Worm (Caenorhabditis elegans) whole organism, L3 larva: Measurements from ENCODE around the gene dct-15.
"Not testable (repeated sequence)": the region's sequence is repeated elsewhere in the genome, so short reads cannot be mapped to it uniquely, and the experiment has no call there.

Experiments
- ZK546.5 ChIP-seq: sonication (generic microtip); optimal IDR thresholded peaks from 2 replicates; lab custom pipeline; 2017; ENCODE audit warnings: missing biosample characterization, missing genetic modification characterization
- ceh-16 ChIP-seq: sonication (generic microtip); optimal IDR thresholded peaks from 2 replicates; lab custom pipeline; 2017; ENCODE audit warnings: missing biosample characterization, missing genetic modification characterization
- ceh-28 ChIP-seq: fragments of 150-350 bp; optimal IDR thresholded peaks from 2 replicates; lab custom pipeline; 2014; ENCODE audit warnings: missing biosample characterization, missing genetic modification reagents, missing genetic modification characterization
- ceh-82 ChIP-seq: fragments of 150-350 bp; optimal IDR thresholded peaks from 2 replicates; lab custom pipeline; 2014; ENCODE audit warnings: missing biosample characterization, missing genetic modification characterization
- ceh-9 ChIP-seq: sonication (generic microtip); optimal IDR thresholded peaks from 2 replicates; lab custom pipeline; 2018; ENCODE audit warnings: missing biosample characterization, missing genetic modification characterization
- daf-12 ChIP-seq: fragments of 150-350 bp; optimal IDR thresholded peaks from 2 replicates; lab custom pipeline; 2014; ENCODE audit warnings: missing biosample characterization, missing genetic modification reagents, missing genetic modification characterization
- egl-27 ChIP-seq: sonication (generic microtip); optimal IDR thresholded peaks from 4 replicates; lab custom pipeline; 2017; ENCODE audit warnings: missing biosample characterization, missing genetic modification reagents, missing genetic modification characterization
- egl-5 ChIP-seq: fragments of 150-350 bp; optimal IDR thresholded peaks from 2 replicates; lab custom pipeline; 2017; ENCODE audit warnings: missing biosample characterization, missing genetic modification reagents, missing genetic modification characterization, inconsistent platforms
- elt-1 ChIP-seq: fragments of 150-350 bp; optimal IDR thresholded peaks from 2 replicates; lab custom pipeline; 2014; ENCODE audit warnings: missing biosample characterization, missing genetic modification characterization
- elt-3 ChIP-seq, 3 experiments: fragments of 150-350 bp in 1 of 3; sonication (generic microtip) in 2 of 3; optimal IDR thresholded peaks; 2 replicates in 2 of 3; 4 replicates in 1 of 3; lab custom pipeline; 2014 to 2017; ENCODE audit warnings: missing biosample characterization in 3 of 3, missing genetic modification characterization in 3 of 3
- eor-1 ChIP-seq, 2 experiments: fragments of 150-350 bp; optimal IDR thresholded peaks; 2 replicates each; lab custom pipeline; 2014 to 2018; ENCODE audit warnings: missing biosample characterization in 2 of 2, missing genetic modification characterization in 2 of 2
- fkh-10 ChIP-seq: sonication (generic microtip); optimal IDR thresholded peaks from 2 replicates; lab custom pipeline; 2017; ENCODE audit warnings: missing biosample characterization, missing genetic modification reagents, missing genetic modification characterization
- fos-1 ChIP-seq: fragments of 150-350 bp; optimal IDR thresholded peaks from 2 replicates; lab custom pipeline; 2014; ENCODE audit warnings: missing biosample characterization, missing genetic modification characterization
- hmg-11 ChIP-seq: sonication (generic microtip); optimal IDR thresholded peaks from 2 replicates; lab custom pipeline; 2016; ENCODE audit warnings: missing genetic modification characterization, missing compliant biosample characterization
- lin-39 ChIP-seq: fragments of 150-350 bp; optimal IDR thresholded peaks from 2 replicates; lab custom pipeline; 2018; ENCODE audit warnings: missing biosample characterization, missing genetic modification reagents, missing genetic modification characterization
- lsy-12 ChIP-seq: sonication (generic microtip); optimal IDR thresholded peaks from 2 replicates; lab custom pipeline; 2016; ENCODE audit warnings: mild to moderate bottlenecking, missing genetic modification characterization, missing compliant biosample characterization
- mml-1 ChIP-seq: fragments of 150-350 bp; sonication (generic microtip); optimal IDR thresholded peaks from 3 replicates; lab custom pipeline; 2014; ENCODE audit warnings: missing biosample characterization, missing genetic modification characterization
- nhr-11 ChIP-seq: fragments of 150-350 bp; optimal IDR thresholded peaks from 2 replicates; lab custom pipeline; 2014; ENCODE audit warnings: missing biosample characterization, missing genetic modification characterization
- nhr-237 ChIP-seq: fragments of 150-350 bp; optimal IDR thresholded peaks from 2 replicates; lab custom pipeline; 2014; ENCODE audit warnings: missing biosample characterization, missing genetic modification characterization
- nhr-25 ChIP-seq: sonication (generic microtip); optimal IDR thresholded peaks from 2 replicates; lab custom pipeline; 2017; ENCODE audit warnings: missing biosample characterization, missing genetic modification characterization
- nhr-28 ChIP-seq: fragments of 150-350 bp; optimal IDR thresholded peaks from 2 replicates; lab custom pipeline; 2014; ENCODE audit warnings: missing biosample characterization, missing genetic modification characterization
- nhr-43 ChIP-seq: sonication (generic microtip); optimal IDR thresholded peaks from 2 replicates; lab custom pipeline; 2016; ENCODE audit warnings: mild to moderate bottlenecking, missing genetic modification characterization, missing compliant biosample characterization; ENCODE audit not compliant: poor library complexity, severe bottlenecking
- nhr-67 ChIP-seq: fragments of 150-350 bp; optimal IDR thresholded peaks from 2 replicates; lab custom pipeline; 2014; ENCODE audit warnings: missing biosample characterization, missing genetic modification characterization
- nhr-76 ChIP-seq: fragments of 150-350 bp; sonication (generic microtip); optimal IDR thresholded peaks from 5 replicates; lab custom pipeline; 2014; ENCODE audit warnings: missing biosample characterization, missing genetic modification characterization
- nhr-77 ChIP-seq: fragments of 150-350 bp; optimal IDR thresholded peaks from 2 replicates; lab custom pipeline; 2014; ENCODE audit warnings: missing biosample characterization, missing genetic modification characterization
- pha-4 ChIP-seq: fragments of 150-350 bp; optimal IDR thresholded peaks from 2 replicates; lab custom pipeline; 2014; ENCODE audit warnings: missing biosample characterization, missing genetic modification reagents, missing genetic modification characterization
- pqm-1 ChIP-seq: fragments of 150-350 bp; optimal IDR thresholded peaks from 2 replicates; lab custom pipeline; 2017; ENCODE audit warnings: missing biosample characterization, missing genetic modification characterization, inconsistent platforms
- sea-2 ChIP-seq: fragments of 150-350 bp; sonication (generic microtip); optimal IDR thresholded peaks from 4 replicates; lab custom pipeline; 2014; ENCODE audit warnings: missing biosample characterization, missing genetic modification reagents, missing genetic modification characterization
- skn-1 ChIP-seq: fragments of 150-350 bp; optimal IDR thresholded peaks from 2 replicates; lab custom pipeline; 2014; ENCODE audit warnings: missing biosample characterization, missing genetic modification characterization
- snpc-4 ChIP-seq: fragments of 150-350 bp; optimal IDR thresholded peaks from 2 replicates; lab custom pipeline; 2014; ENCODE audit warnings: missing biosample characterization, missing genetic modification characterization
- tbx-2 ChIP-seq: sonication (generic microtip); optimal IDR thresholded peaks from 2 replicates; lab custom pipeline; 2016; ENCODE audit warnings: mild to moderate bottlenecking, missing genetic modification characterization, missing compliant biosample characterization
- unc-39 ChIP-seq: sonication (generic microtip); optimal IDR thresholded peaks from 4 replicates; lab custom pipeline; 2017; ENCODE audit warnings: missing biosample characterization, missing genetic modification characterization
- unc-62 ChIP-seq: fragments of 150-350 bp; sonication (generic microtip); optimal IDR thresholded peaks from 4 replicates; lab custom pipeline; 2014; ENCODE audit warnings: missing biosample characterization, missing genetic modification reagents, missing genetic modification characterization
- zag-1 ChIP-seq: fragments of 150-350 bp; optimal IDR thresholded peaks from 2 replicates; lab custom pipeline; 2014; ENCODE audit warnings: missing biosample characterization, missing genetic modification characterization
- ztf-11 ChIP-seq: fragments of 150-350 bp; optimal IDR thresholded peaks from 2 replicates; lab custom pipeline; 2014; ENCODE audit warnings: missing biosample characterization, missing genetic modification characterization

The dct-15 gene

ce11 chrIV:9842071-9842470 lies 31.5 kb upstream of the dct-15 start, which contains the start of gene K07F5.17:
Gene K07F5.17 (plus strand): TSS chrIV:9842371.
- TF ChIP-seq ceh-16 (tag; lab: Kevin White, UChicago), result no peak
- no peak for TF ChIP-seq zag-1
- no peak for TF ChIP-seq ceh-82 (tag; lab: Kevin White, UChicago)
- TF ChIP-seq egl-27, result no peak
- TF ChIP-seq nhr-25 (tag; lab: Kevin White, UChicago), result no peak
- no peak for TF ChIP-seq ceh-9
- TF ChIP-seq snpc-4 (tag; lab: Kevin White, UChicago), result no peak
- no peak for TF ChIP-seq ztf-11 (tag; lab: Kevin White, UChicago)
- TF ChIP-seq daf-12 (tag; lab: Kevin White, UChicago), result no peak
- TF ChIP-seq eor-1 (tag; optimal IDR thresholded peaks at IDR 0.05; lab: Kevin White, UChicago), result no peak
- no peak for TF ChIP-seq nhr-76 (tag; lab: Kevin White, UChicago)
- no peak for TF ChIP-seq pqm-1 (tag; lab: Kevin White, UChicago)
- TF ChIP-seq, all 47 proteins: peak for 0

ce11 chrIV:9840984-9841590 lies 30.6 kb upstream of the dct-15 start, which contains the start of the genes kin-24 and msp-56:
Gene kin-24 (minus strand): TSS chrIV:9841084.
Gene msp-56 (plus strand): TSS chrIV:9841540.
- no peak for TF ChIP-seq lsy-12
- no peak for TF ChIP-seq nhr-11 (tag; lab: Kevin White, UChicago)
- TF ChIP-seq nhr-237, result no peak
- TF ChIP-seq nhr-76 (tag; lab: Kevin White, UChicago), result no peak
- no peak for TF ChIP-seq sea-2 (GFP tag; lab: Kevin White, UChicago)

- not testable (repeated sequence) for TF ChIP-seq nhr-28, nhr-76, nhr-43 (tag; lab: Kevin White, UChicago)
Measured at ce11 chrIV:9837349-9837748, 26.8 kb upstream of the dct-15 start, which contains the start of gene msp-10. Gene msp-10 (plus strand): TSS chrIV:9837649.

DNA sequence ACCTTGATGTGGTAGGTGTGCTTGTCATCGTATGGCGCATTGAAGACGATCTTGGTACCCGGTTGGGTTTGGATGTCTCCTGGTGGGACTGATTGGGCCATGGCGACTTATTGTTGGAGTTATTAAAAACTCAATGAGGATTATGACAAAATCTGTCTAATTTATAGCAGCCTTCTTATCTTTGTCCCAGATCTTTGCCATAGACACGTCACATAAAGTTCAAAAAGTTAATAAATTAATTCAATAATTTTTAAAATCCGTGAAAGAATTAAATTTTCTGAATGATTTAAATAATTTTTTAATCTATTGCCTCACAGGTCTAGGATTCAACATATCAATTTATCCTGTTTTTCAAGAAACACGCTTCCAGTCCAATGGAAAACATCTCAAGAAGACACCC lies 25.8 kb upstream of the dct-15 start, which contains the start of gene msp-81:
Gene msp-81, minus strand, starts transcription at position 101 of the 400 bp plus-strand sequence.
- TF ChIP-seq fkh-10 (GFP tag; lab: Kevin White, UChicago), result no peak
- TF ChIP-seq ztf-11 (tag; lab: Kevin White, UChicago), result no peak
- TF ChIP-seq ceh-28 (tag; lab: Kevin White, UChicago), result no peak
- no peak for TF ChIP-seq nhr-237
- no peak for TF ChIP-seq pha-4 (tag; lab: Kevin White, UChicago)
- no peak for TF ChIP-seq hmg-11 (tag; lab: Kevin White, UChicago)
- TF ChIP-seq tbx-2 (tag; lab: Kevin White, UChicago), result no peak
- TF ChIP-seq skn-1 (tag; lab: Kevin White, UChicago), result no peak
- TF ChIP-seq elt-1 (tag; lab: Kevin White, UChicago), result no peak
- TF ChIP-seq unc-62 (GFP tag; lab: Kevin White, UChicago), result no peak
- no peak for TF ChIP-seq lin-39 (tag; lab: Kevin White, UChicago)
- no peak for TF ChIP-seq nhr-67 (tag; lab: Kevin White, UChicago)
- TF ChIP-seq nhr-77, result no peak
- no peak for TF ChIP-seq egl-5

DNA sequence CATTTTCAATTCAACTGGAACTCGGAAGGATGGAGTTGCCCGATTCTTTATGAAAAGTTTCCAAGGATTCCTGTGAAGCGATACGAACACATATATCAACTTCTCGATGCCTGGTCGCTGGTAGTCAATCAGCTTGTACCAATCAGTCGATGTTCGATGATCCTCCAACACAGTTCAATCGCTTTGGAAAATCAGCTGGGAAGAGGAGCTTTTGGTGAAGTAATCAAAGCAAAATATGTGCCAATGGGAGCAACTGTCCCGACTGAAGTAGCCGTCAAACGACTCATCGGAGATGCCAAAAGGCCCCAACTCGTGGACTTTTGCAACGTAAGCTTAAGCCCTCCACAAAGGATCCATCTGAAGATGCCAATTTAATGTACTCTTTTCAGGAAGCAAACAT lies 22.8 kb upstream of the dct-15 start:
- TF ChIP-seq nhr-67 (tag; lab: Kevin White, UChicago) (no peak), lsy-12 (no peak), tbx-2 (tag; lab: Kevin White, UChicago) (no peak), mml-1 (tag; lab: Kevin White, UChicago) (no peak), zag-1 (no peak), elt-3 (tag; optimal IDR thresholded peaks at IDR 0.05; lab: Kevin White, UChicago) (no peak), snpc-4 (tag; lab: Kevin White, UChicago) (no peak), hmg-11 (tag; lab: Kevin White, UChicago) (no peak), nhr-43 (tag; lab: Kevin White, UChicago) (no peak), unc-39 (no peak), fos-1 (tag; lab: Kevin White, UChicago) (no peak), ZK546.5 (no peak), nhr-25 (tag; lab: Kevin White, UChicago) (no peak), sea-2 (GFP tag; lab: Kevin White, UChicago) (no peak)
